Worm (Caenorhabditis elegans): ENCODE measurements around the gene C05D12.4.

The C05D12.4 gene

DNA sequence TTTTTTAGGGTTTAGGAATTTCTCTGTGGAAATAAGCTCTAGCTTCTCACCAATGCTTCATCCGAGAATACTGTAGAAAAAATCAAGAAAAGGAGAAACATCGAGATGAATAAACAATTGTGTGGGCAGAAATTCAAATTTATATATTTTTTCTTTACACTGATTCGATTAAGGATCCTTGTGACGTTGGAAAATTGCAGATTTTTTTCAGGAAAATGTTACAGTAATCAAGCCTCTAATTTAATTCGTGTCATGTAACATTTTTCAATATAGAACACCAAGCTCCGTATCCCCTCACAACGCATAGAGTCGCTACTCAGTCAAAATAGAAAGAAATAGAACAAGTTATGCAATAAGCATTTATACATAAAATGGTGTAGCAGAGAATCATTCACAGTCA, 44.7 kb downstream of the C05D12.4 start, which contains the start of gene W02B12.16:
W02B12.16 (minus strand) TSS at position 101 of the 400 bp plus-strand sequence.
- no peak for TF ChIP-seq fos-1 (tag; optimal IDR thresholded peaks at IDR 0.05)
- peak; percentile 2 for TF ChIP-seq nhr-43 (tag; optimal IDR thresholded peaks at IDR 0.05; ENCODE audit: poor library complexity, severe bottlenecking)

ce11 chrII:11479076-11479475, 47.4 kb downstream of the C05D12.4 start, which contains the start of gene W02B12.12:
Gene W02B12.12, minus strand, starts transcription at chrII:11479176.
- no peak for TF ChIP-seq nhr-76 (tag; optimal IDR thresholded peaks at IDR 0.05)
- no peak for TF ChIP-seq mml-1 (tag; optimal IDR thresholded peaks at IDR 0.05)
- TF ChIP-seq egl-5 (tag; optimal IDR thresholded peaks at IDR 0.05) = no peak
- no peak for TF ChIP-seq fos-1 (tag; optimal IDR thresholded peaks at IDR 0.05)
- no peak for TF ChIP-seq nhr-11 (tag; optimal IDR thresholded peaks at IDR 0.05)
- no peak for TF ChIP-seq ztf-11 (tag; optimal IDR thresholded peaks at IDR 0.05)
- no peak for TF ChIP-seq ama-1 (optimal IDR thresholded peaks at IDR 0.05)
- TF ChIP-seq mdl-1 (tag; optimal IDR thresholded peaks at IDR 0.05) = no peak
- no peak for TF ChIP-seq zag-1 (tag; optimal IDR thresholded peaks at IDR 0.05)
- TF ChIP-seq lsy-12 (tag; optimal IDR thresholded peaks at IDR 0.05) = no peak
- TF ChIP-seq jun-1 (tag; optimal IDR thresholded peaks at IDR 0.05) = no peak
- no peak for TF ChIP-seq nhr-12 (tag; optimal IDR thresholded peaks at IDR 0.05)
- TF ChIP-seq lin-39 (tag; optimal IDR thresholded peaks at IDR 0.05) = no peak
- TF ChIP-seq fkh-2 (tag; optimal IDR thresholded peaks at IDR 0.05) = no peak
- no peak for TF ChIP-seq ceh-9 (tag; optimal IDR thresholded peaks at IDR 0.05)
- TF ChIP-seq ZK546.5 (tag; optimal IDR thresholded peaks at IDR 0.05) = no peak
- no peak for TF ChIP-seq nhr-77 (tag; optimal IDR thresholded peaks at IDR 0.05)
- TF ChIP-seq lin-15B (tag; optimal IDR thresholded peaks at IDR 0.05) = no peak
